Worm (Caenorhabditis elegans): ENCODE data around the gene F58A4.1.
A peak's percentile ranks its signal among the peaks of the same experiment; 100 is the strongest.

ce11 chrIII:9631117-9631655, 32.9 kb downstream of the F58A4.1 start, which contains the start of gene ubc-7:
- TF ChIP-seq mcd-1 (GFP tag; IDR thresholded peaks at IDR 0.05) (peak; percentile 80), ztf-18 (tag; optimal IDR thresholded peaks at IDR 0.05) (peak; percentile 48), ama-1 (optimal IDR thresholded peaks at IDR 0.05) (peak; percentile 51), ama-1 (GFP tag; optimal IDR thresholded peaks at IDR 0.05) (no peak), sptf-2 (GFP tag; optimal IDR thresholded peaks at IDR 0.05) (no peak), hmg-1.2 (GFP tag; IDR thresholded peaks at IDR 0.05) (peak; percentile 48), F37B4.10 (GFP tag; IDR thresholded peaks at IDR 0.05) (no peak), ZK185.1 (tag; optimal IDR thresholded peaks at IDR 0.05; ENCODE audit: poor library complexity, severe bottlenecking) (peak; percentile 63), lin-35 (GFP tag; optimal IDR thresholded peaks at IDR 0.05) (peak; percentile 50 to 91 (median 79)), nfya-1 (tag; optimal IDR thresholded peaks at IDR 0.05; ENCODE audit: borderline replicate concordance, insufficient read depth) (no peak), him-1 (tag; optimal IDR thresholded peaks at IDR 0.05) (peak; percentile 24)

Data from whole organism, young adult.